Worm (Caenorhabditis elegans): Measurements from ENCODE around the gene lgx-1.

The lgx-1 gene

DNA sequence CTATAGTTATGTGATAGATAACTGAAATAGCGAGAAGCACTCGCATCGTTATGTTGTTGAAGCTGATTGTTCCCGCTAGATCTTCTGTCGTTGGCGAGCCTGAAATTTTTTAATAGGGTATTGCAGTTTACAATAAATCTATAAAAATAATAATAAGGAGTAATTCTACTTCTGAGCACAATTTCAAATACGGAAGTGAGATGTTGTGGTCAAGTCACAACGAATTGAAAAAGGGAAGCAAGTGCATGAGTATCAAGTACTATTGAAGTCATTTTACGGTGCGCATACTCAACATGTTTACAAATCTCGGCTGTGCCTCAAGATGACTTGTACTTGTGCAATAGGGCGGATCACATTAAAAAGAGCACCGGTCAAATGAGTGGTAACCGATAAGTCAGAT, at the start of gene lgx-1:
lgx-1 (minus strand) TSS at position 101 of the 400 bp plus-strand sequence.
- TF ChIP-seq klf-2 (GFP tag; conservative IDR thresholded peaks at IDR 0.05), result no peak
- TF ChIP-seq ref-1 (GFP tag; conservative IDR thresholded peaks at IDR 0.05), result no peak
- no peak for TF ChIP-seq ztf-23 (GFP tag; IDR thresholded peaks at IDR 0.05)
- TF ChIP-seq cog-1 (tag; optimal IDR thresholded peaks at IDR 0.05), result no peak
- TF ChIP-seq flt-1 (GFP tag; IDR thresholded peaks at IDR 0.05), result no peak
- TF ChIP-seq med-1 (GFP tag; optimal IDR thresholded peaks at IDR 0.05; ENCODE audit: insufficient read depth), result no peak

DNA sequence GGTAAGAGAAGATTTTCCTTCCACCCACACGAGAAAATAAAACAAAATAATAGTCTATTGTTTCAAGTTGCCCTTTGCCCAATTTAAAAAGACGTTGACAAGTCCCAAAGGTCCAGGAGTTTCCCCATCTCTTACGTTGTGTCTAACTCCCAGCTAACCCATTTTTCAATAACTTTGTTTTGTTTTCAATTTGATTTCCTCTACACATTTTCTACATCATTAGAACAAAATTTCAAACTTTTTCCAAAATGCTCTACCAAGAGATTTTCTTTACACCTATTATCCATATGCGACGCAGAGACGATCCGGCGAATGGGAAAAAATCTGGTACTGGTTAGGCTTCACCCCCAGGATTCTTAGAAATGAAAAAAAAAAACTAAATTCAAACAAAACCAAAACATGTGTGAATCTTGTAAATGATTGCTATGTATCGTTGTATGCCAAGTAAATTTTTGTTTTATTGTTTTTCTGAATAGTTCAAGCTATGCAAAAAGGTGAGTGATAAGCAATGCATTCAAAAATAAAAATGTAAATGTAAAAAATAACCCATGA, 41.5 kb upstream of the lgx-1 start:
- no peak for TF ChIP-seq ztf-29 (GFP tag; IDR thresholded peaks at IDR 0.05)
- no peak for TF ChIP-seq klf-2 (GFP tag; conservative IDR thresholded peaks at IDR 0.05)
- no peak for TF ChIP-seq ztf-23 (GFP tag; IDR thresholded peaks at IDR 0.05)
- TF ChIP-seq ref-1 (GFP tag; conservative IDR thresholded peaks at IDR 0.05), result no peak
- no peak for TF ChIP-seq tab-1 (GFP tag; IDR thresholded peaks at IDR 0.05)
- TF ChIP-seq cog-1 (tag; optimal IDR thresholded peaks at IDR 0.05), result no peak
- no peak for TF ChIP-seq flt-1 (GFP tag; IDR thresholded peaks at IDR 0.05)
- no peak for TF ChIP-seq med-1 (GFP tag; optimal IDR thresholded peaks at IDR 0.05; ENCODE audit: insufficient read depth)

ce11 chrX:5572638-5573037, 34.3 kb upstream of the lgx-1 start:
- TF ChIP-seq med-1 (GFP tag; optimal IDR thresholded peaks at IDR 0.05; ENCODE audit: insufficient read depth) (no peak), flt-1 (GFP tag; IDR thresholded peaks at IDR 0.05) (no peak), cog-1 (tag; optimal IDR thresholded peaks at IDR 0.05) (no peak), ztf-23 (GFP tag; IDR thresholded peaks at IDR 0.05) (no peak), ztf-29 (GFP tag; IDR thresholded peaks at IDR 0.05) (no peak), ref-1 (GFP tag; conservative IDR thresholded peaks at IDR 0.05) (no peak), T22C8.4 (GFP tag; IDR thresholded peaks at IDR 0.05) (no peak), tab-1 (GFP tag; IDR thresholded peaks at IDR 0.05) (no peak), klf-2 (GFP tag; conservative IDR thresholded peaks at IDR 0.05) (no peak)

DNA sequence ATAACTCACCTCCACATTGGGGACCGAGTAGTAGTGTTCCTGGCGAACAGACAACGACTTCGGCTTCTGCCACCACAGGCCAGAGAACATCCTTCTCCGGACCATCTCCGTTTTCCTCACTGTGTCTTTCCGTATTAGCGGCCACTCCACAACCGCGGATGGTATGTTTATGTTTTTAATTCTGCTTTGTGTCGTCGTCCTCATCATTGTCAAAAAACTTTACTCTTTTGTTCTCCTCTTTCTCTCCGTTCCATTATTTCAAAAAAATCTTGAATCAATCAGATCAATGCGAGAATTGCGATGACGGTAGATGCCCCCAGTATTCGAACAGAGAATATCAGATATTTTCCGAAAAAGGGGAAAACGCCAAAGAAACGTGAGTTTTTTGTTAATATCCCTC, 29.1 kb upstream of the lgx-1 start, which contains the start of gene mec-2:
mec-2 (plus strand) TSS at position 301 of the 400 bp plus-strand sequence.
- TF ChIP-seq T22C8.4 (GFP tag; IDR thresholded peaks at IDR 0.05) (no peak), ztf-23 (GFP tag; IDR thresholded peaks at IDR 0.05) (no peak), tab-1 (GFP tag; IDR thresholded peaks at IDR 0.05) (no peak), ref-1 (GFP tag; conservative IDR thresholded peaks at IDR 0.05) (no peak), cog-1 (tag; optimal IDR thresholded peaks at IDR 0.05) (no peak), flt-1 (GFP tag; IDR thresholded peaks at IDR 0.05) (no peak), klf-2 (GFP tag; conservative IDR thresholded peaks at IDR 0.05) (no peak), med-1 (GFP tag; optimal IDR thresholded peaks at IDR 0.05; ENCODE audit: insufficient read depth) (no peak), ztf-29 (GFP tag; IDR thresholded peaks at IDR 0.05) (no peak)

DNA sequence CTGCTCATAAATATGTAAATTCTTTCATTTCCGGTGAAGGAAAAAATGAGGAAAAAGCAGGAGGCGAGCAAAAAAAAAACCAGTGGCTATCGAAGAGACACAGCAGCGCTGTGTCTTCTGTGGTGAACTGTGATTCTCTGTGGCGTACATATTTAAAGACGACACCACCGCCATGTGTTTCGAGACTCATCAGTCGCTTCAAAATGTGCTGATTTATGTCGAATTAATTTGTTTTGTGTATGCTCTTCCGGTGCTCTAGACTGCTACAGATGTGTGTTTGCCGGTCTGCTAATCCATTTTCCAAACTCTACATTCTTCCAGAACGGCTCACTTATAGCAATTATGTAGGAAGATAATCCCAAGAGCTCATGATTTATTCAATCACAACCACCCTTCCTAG, 27.2 kb upstream of the lgx-1 start:
- TF ChIP-seq ref-1 (GFP tag; conservative IDR thresholded peaks at IDR 0.05) (no peak), T22C8.4 (GFP tag; IDR thresholded peaks at IDR 0.05) (no peak), ztf-23 (GFP tag; IDR thresholded peaks at IDR 0.05) (no peak), cog-1 (tag; optimal IDR thresholded peaks at IDR 0.05) (no peak), flt-1 (GFP tag; IDR thresholded peaks at IDR 0.05) (no peak), klf-2 (GFP tag; conservative IDR thresholded peaks at IDR 0.05) (no peak)

DNA sequence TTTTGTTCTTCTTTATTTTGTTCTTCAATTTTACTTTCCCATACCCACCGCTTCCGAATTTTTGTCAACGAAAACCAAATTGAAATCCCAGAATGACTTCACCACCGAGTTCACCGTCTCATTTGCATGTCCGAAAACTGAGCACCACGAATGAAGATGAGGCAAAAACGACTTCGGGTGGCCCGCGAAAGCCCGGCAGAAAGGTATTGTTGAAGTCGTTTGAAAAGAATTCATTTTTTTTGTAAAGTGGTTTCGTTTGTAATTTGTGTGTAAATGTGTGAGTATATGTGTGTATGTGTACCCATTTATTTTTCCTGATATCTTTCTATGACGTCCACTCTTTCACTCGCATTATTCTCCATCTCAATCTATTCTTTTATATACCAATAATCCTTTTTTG, 19.6 kb upstream of the lgx-1 start, which contains the start of gene C38C5.1:
C38C5.1 (plus strand) TSS at position 90 of the 400 bp plus-strand sequence.
- TF ChIP-seq flt-1 (GFP tag; IDR thresholded peaks at IDR 0.05), result no peak
- no peak for TF ChIP-seq ref-1 (GFP tag; conservative IDR thresholded peaks at IDR 0.05)
- TF ChIP-seq ztf-29 (GFP tag; IDR thresholded peaks at IDR 0.05), result no peak
- no peak for TF ChIP-seq klf-2 (GFP tag; conservative IDR thresholded peaks at IDR 0.05)
- TF ChIP-seq med-1 (GFP tag; optimal IDR thresholded peaks at IDR 0.05; ENCODE audit: insufficient read depth), result no peak
- no peak for TF ChIP-seq tab-1 (GFP tag; IDR thresholded peaks at IDR 0.05)
- no peak for TF ChIP-seq T22C8.4 (GFP tag; IDR thresholded peaks at IDR 0.05)
- TF ChIP-seq cog-1 (tag; optimal IDR thresholded peaks at IDR 0.05), result no peak
- TF ChIP-seq ztf-23 (GFP tag; IDR thresholded peaks at IDR 0.05), result no peak

- TF ChIP-seq ztf-23 (GFP tag; IDR thresholded peaks at IDR 0.05) (no peak), cog-1 (tag; optimal IDR thresholded peaks at IDR 0.05) (no peak), klf-2 (GFP tag; conservative IDR thresholded peaks at IDR 0.05) (no peak), flt-1 (GFP tag; IDR thresholded peaks at IDR 0.05) (no peak), ztf-29 (GFP tag; IDR thresholded peaks at IDR 0.05) (no peak), tab-1 (GFP tag; IDR thresholded peaks at IDR 0.05) (no peak), ref-1 (GFP tag; conservative IDR thresholded peaks at IDR 0.05) (no peak), med-1 (GFP tag; optimal IDR thresholded peaks at IDR 0.05; ENCODE audit: insufficient read depth) (no peak), T22C8.4 (GFP tag; IDR thresholded peaks at IDR 0.05) (no peak)
Measured at ce11 chrX:5555055-5555629, 16.8 kb upstream of the lgx-1 start.

DNA sequence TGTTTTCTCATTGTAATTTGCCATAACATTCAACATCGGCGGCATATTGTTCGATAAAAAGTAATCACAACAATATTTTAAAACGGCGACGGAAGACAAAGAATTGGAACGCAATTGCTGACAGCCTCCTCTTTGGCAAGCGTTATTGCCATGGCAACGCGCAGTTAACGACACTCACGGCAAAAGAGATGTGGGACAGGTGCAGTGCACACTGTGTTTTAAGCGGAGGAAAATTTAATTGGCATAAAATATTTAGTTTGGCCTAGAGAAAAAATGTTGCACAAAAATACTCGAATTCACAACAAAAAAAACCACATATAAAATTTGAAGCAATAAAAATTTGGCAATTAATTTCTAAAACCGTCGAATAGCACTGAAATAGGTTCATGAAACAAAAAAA, 14.3 kb upstream of the lgx-1 start, which contains the start of gene ifta-1:
ifta-1 (minus strand) TSS at position 101 of the 400 bp plus-strand sequence.
- no peak for TF ChIP-seq flt-1 (GFP tag; IDR thresholded peaks at IDR 0.05)
- no peak for TF ChIP-seq ref-1 (GFP tag; conservative IDR thresholded peaks at IDR 0.05)
- TF ChIP-seq cog-1 (tag; optimal IDR thresholded peaks at IDR 0.05), result no peak
- no peak for TF ChIP-seq ztf-23 (GFP tag; IDR thresholded peaks at IDR 0.05)
- no peak for TF ChIP-seq T22C8.4 (GFP tag; IDR thresholded peaks at IDR 0.05)
- TF ChIP-seq ztf-29 (GFP tag; IDR thresholded peaks at IDR 0.05), result no peak
- no peak for TF ChIP-seq klf-2 (GFP tag; conservative IDR thresholded peaks at IDR 0.05)
- TF ChIP-seq tab-1 (GFP tag; IDR thresholded peaks at IDR 0.05), result no peak

DNA sequence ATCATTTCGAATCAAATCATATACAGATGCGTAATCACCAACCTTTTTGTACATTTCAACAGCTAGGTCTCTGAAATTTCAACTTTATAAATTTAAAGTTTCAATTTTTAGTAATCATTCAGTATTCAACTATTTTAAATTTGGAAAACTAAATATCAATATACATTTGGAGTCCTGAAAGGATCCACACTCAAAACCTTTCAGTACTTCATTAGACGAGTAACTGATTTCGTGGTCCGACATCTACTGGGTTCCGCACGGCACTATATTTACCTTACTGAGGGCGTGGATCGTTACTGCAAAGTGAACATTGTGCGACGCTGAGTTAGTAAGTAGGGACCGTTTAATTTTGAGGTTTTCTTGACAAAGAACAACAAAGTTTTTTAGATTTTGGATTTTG, 9.5 kb upstream of the lgx-1 start:
- TF ChIP-seq ztf-29 (GFP tag; IDR thresholded peaks at IDR 0.05) (no peak), cog-1 (tag; optimal IDR thresholded peaks at IDR 0.05) (no peak), ref-1 (GFP tag; conservative IDR thresholded peaks at IDR 0.05) (no peak), klf-2 (GFP tag; conservative IDR thresholded peaks at IDR 0.05) (no peak), tab-1 (GFP tag; IDR thresholded peaks at IDR 0.05) (no peak), med-1 (GFP tag; optimal IDR thresholded peaks at IDR 0.05; ENCODE audit: insufficient read depth) (no peak), flt-1 (GFP tag; IDR thresholded peaks at IDR 0.05) (no peak), ztf-23 (GFP tag; IDR thresholded peaks at IDR 0.05) (no peak), T22C8.4 (GFP tag; IDR thresholded peaks at IDR 0.05) (no peak)
